Fruit fly (Drosophila melanogaster): ENCODE measurements around the gene CG42637.

Gene CG42637

dm6 chr3L:19674317-19674716 lies 119.1 kb downstream of the CG42637 start (continued):
- TF ChIP-seq CG10462 (GFP tag; optimal IDR thresholded peaks at IDR 0.05) (no peak), onecut (GFP tag; IDR thresholded peaks at IDR 0.05) (0 out of 2 replicates have a peak, but pooled peaks have one; percentile 13), CG34376 (GFP tag; optimal IDR thresholded peaks at IDR 0.05) (no peak), Sry-δ (GFP tag; optimal IDR thresholded peaks at IDR 0.05) (no peak), CG3281 (GFP tag; optimal IDR thresholded peaks at IDR 0.05) (no peak), row (GFP tag; IDR thresholded peaks at IDR 0.05) (peak; percentile 38; the same call in 1 of the 3 replicates), gfzf (GFP tag; optimal IDR thresholded peaks at IDR 0.05) (no peak), sug (tag; optimal IDR thresholded peaks at IDR 0.05) (no peak), CG10366 (GFP tag; IDR thresholded peaks at IDR 0.05) (no peak), Bteb2 (GFP tag; optimal IDR thresholded peaks at IDR 0.05) (no peak), trh (GFP tag; optimal IDR thresholded peaks at IDR 0.05) (no peak), fd3F (GFP tag; optimal IDR thresholded peaks at IDR 0.05) (no peak), stc (GFP tag; IDR thresholded peaks at IDR 0.05) (peak; percentile 54), gcm (GFP tag; optimal IDR thresholded peaks at IDR 0.05) (no peak), shn (GFP tag; optimal IDR thresholded peaks at IDR 0.05) (no peak), CG12391 (tag; optimal IDR thresholded peaks at IDR 0.05) (peak; percentile 38), CG15073 (GFP tag; optimal IDR thresholded peaks at IDR 0.05) (no peak), Atf6 (GFP tag; IDR thresholded peaks at IDR 0.05) (no peak), Sry-β (GFP tag; optimal IDR thresholded peaks at IDR 0.05) (no peak), jigr1 (GFP tag; IDR thresholded peaks at IDR 0.05) (no peak), Fer2 (tag; optimal IDR thresholded peaks at IDR 0.05) (no peak), ERR (GFP tag; optimal IDR thresholded peaks at IDR 0.05) (no peak), dan (GFP tag; IDR thresholded peaks at IDR 0.05) (no peak), CG17361 (GFP tag; IDR thresholded peaks at IDR 0.05) (peak; percentile 38; the same call in 1 of the 3 replicates), Antp (GFP tag; optimal IDR thresholded peaks at IDR 0.05) (no peak), Fer1 (GFP tag; optimal IDR thresholded peaks at IDR 0.05) (no peak), CG10274 (GFP tag; optimal IDR thresholded peaks at IDR 0.05) (no peak), dati (GFP tag; IDR thresholded peaks at IDR 0.05) (no peak), Drgx (GFP tag; IDR thresholded peaks at IDR 0.05) (peak; percentile 55), sqz (GFP tag; optimal IDR thresholded peaks at IDR 0.05) (no peak), twi (tag; optimal IDR thresholded peaks at IDR 0.05) (no peak), nom (GFP tag; optimal IDR thresholded peaks at IDR 0.05) (no peak), CG32767 (GFP tag; IDR thresholded peaks at IDR 0.05) (no peak), GATAe (GFP tag; conservative IDR thresholded peaks at IDR 0.05) (no peak), gsb-n (tag; optimal IDR thresholded peaks at IDR 0.05) (peak; percentile 29), H2.0 (GFP tag; IDR thresholded peaks at IDR 0.05) (no peak), ind (GFP tag; optimal IDR thresholded peaks at IDR 0.05) (no peak), Mrtf (GFP tag; IDR thresholded peaks at IDR 0.05) (no peak), CG13775 (GFP tag; optimal IDR thresholded peaks at IDR 0.05) (no peak), D19A (tag; optimal IDR thresholded peaks at IDR 0.05) (peak; percentile 35), dysf (GFP tag; IDR thresholded peaks at IDR 0.05) (no peak), ab (GFP tag; optimal IDR thresholded peaks at IDR 0.05) (no peak), Tbp (GFP tag; optimal IDR thresholded peaks at IDR 0.05) (no peak), Opbp (GFP tag; IDR thresholded peaks at IDR 0.05; ENCODE audit: partially characterized antibody) (no peak), Ets97D (GFP tag; optimal IDR thresholded peaks at IDR 0.05) (no peak), vvl (GFP tag; IDR thresholded peaks at IDR 0.05) (peak; percentile 67), CG12155 (GFP tag; optimal IDR thresholded peaks at IDR 0.05) (no peak), ara (GFP tag; IDR thresholded peaks at IDR 0.05) (peak; percentile 67), CG11695 (GFP tag; IDR thresholded peaks at IDR 0.05) (0 out of 3 replicates have a peak, but pooled peaks have one; percentile 14), Ada2b (GFP tag; IDR thresholded peaks at IDR 0.05) (no peak), lbe (GFP tag; optimal IDR thresholded peaks at IDR 0.05) (no peak), CG7928 (GFP tag; optimal IDR thresholded peaks at IDR 0.05) (no peak), CG10959 (GFP tag; IDR thresholded peaks at IDR 0.05) (no peak)
